Fruit fly (Drosophila melanogaster) Kc167 (cell line): ENCODE results near the gene tomboy20.

Experiments
- Myc ChIP-seq: fragments of >200 bp; optimal IDR thresholded peaks from 2 replicates; lab custom pipeline; 2017; ENCODE audit warnings: missing external identifiers
- h ChIP-seq: fragments of >200 bp; optimal IDR thresholded peaks from 3 replicates; lab custom pipeline; 2018; ENCODE audit warnings: missing external identifiers
- insv ChIP-seq: fragments of >200 bp; optimal IDR thresholded peaks from 3 replicates; lab custom pipeline; 2018; ENCODE audit warnings: missing external identifiers

dm6 chr3R:10699020-10699951, 36.5 kb downstream of the tomboy20 start:
- TF ChIP-seq h (lab: Kevin White, UChicago) (no peak), insv (no peak), Myc (lab: Kevin White, UChicago) (no peak)
